Fruit fly (Drosophila melanogaster) Kc167 (cell line): Measurements from ENCODE around the gene aay.

ENCODE experiments used
- h ChIP-seq: fragments of >200 bp; optimal IDR thresholded peaks from 3 replicates; lab custom pipeline; 2018; ENCODE audit warnings: missing external identifiers
- psq ChIP-seq: fragments of >200 bp; optimal IDR thresholded peaks from 2 replicates; lab custom pipeline; 2017; ENCODE audit warnings: missing external identifiers
- ttk ChIP-seq: sonication (Bioruptor generic); optimal IDR thresholded peaks from 2 replicates; lab custom pipeline; 2017; ENCODE audit warnings: missing external identifiers

DNA sequence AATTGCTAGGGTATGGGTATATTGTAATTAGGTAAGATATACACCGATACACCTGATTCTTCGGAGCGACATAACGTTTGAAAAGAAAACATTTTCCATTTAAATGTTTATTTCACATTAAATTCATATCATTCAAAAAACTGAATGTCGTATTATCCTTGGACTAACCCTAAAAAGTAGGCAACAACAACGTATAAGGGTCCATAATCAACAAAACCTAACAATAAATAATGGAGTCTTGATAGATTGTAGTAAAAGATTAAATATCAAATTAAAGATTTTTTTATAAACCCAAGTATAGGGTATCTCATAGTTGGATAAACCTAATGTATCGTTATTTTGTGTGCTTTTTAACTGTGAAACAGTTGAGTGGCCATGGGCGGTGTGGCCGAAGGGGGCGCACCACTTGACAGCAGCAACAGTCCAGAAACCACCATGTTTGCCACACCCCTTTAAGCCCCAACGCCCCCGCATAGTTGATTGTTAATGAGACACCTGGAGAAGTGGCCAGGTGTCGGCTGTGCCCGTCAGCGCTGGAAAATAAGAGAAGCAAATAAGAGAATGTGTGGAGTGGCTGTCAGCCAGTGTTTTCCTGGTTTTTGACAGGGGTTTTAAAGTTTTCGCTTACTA is 45.3 kb downstream of the aay start:
- TF ChIP-seq ttk (lab: Kevin White, UChicago): no peak
- TF ChIP-seq h (lab: Kevin White, UChicago): no peak
- no peak for TF ChIP-seq psq (lab: Kevin White, UChicago)
